Fruit fly (Drosophila melanogaster): ENCODE measurements around the gene CG1552.

DNA sequence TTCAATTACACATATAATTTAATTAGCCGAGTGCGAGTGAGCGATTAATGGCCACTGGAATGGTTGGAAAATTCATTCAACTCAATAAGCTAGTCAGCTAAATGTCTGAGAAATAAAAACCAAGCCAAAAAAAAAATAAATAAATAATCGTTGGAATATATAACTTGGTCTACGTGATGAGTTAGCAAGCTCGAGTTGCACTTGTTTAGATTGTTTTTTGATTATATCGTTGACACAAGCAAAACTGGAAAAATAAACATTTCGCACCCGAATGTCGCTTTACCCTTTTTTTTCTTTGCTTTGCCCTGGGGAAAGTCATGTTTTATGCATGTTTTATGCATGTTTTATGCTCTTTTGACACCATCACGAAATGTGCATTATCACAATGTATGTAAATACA, 29.7 kb upstream of the CG1552 start:
- TF ChIP-seq h (GFP tag; optimal IDR thresholded peaks at IDR 0.05) (no peak), sage (GFP tag; optimal IDR thresholded peaks at IDR 0.05) (no peak), lola (GFP tag; optimal IDR thresholded peaks at IDR 0.05) (no peak), CrebA (GFP tag; optimal IDR thresholded peaks at IDR 0.05; ENCODE audit: borderline replicate concordance) (no peak), Mio (GFP tag; optimal IDR thresholded peaks at IDR 0.05) (no peak), rgr (GFP tag; optimal IDR thresholded peaks at IDR 0.05) (no peak), tai (GFP tag; optimal IDR thresholded peaks at IDR 0.05) (no peak), br (GFP tag; optimal IDR thresholded peaks at IDR 0.05) (no peak), Dfd (GFP tag; optimal IDR thresholded peaks at IDR 0.05) (no peak), Myc (optimal IDR thresholded peaks at IDR 0.05) (no peak)
